Fruit fly (Drosophila melanogaster) whole organism, larva: Measurements from ENCODE around the gene Osi3.

Experiments
- noc ChIP-seq: fragments of 200-800 bp; sonication (Bioruptor generic); optimal IDR thresholded peaks from 3 replicates; lab custom pipeline; 2019; ENCODE audit warnings: missing biosample characterization, mild to moderate bottlenecking, missing genetic modification characterization, moderate library complexity

Gene Osi3

dm6 chr3R:6226156-6226555, 10.5 kb downstream of the Osi3 start:
- no peak for TF ChIP-seq noc (tag; lab: Kevin White, UChicago)

dm6 chr3R:6226997-6227562, 11.4 kb downstream of the Osi3 start, which contains the start of gene Osi5:
Osi5 (plus strand) TSS chr3R:6227512.
- TF ChIP-seq noc (tag; lab: Kevin White, UChicago): no peak

dm6 chr3R:6229055-6229841, 13.6 kb downstream of the Osi3 start:
- TF ChIP-seq noc (tag; lab: Kevin White, UChicago): no peak

DNA sequence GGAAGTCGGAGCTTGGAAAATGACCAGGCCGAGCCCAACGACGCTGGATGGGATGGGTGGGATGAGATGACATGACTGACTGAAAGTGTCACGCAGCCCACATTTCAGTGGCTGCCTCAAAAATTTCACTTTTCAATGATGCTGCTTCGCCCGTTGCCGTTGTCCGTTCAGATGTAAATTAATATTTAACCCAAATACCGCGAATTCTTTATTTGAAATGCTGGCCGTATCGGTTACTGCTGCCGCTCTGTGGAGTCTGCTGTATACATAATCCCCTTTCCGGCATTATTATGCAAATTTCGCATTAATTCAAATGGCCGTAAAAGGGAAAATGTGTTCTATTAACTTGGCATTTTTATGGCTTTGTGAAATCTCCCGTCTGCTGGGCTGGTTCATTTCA, 14.7 kb downstream of the Osi3 start:
- no peak for TF ChIP-seq noc (tag; lab: Kevin White, UChicago)

dm6 chr3R:6231391-6231790, 15.8 kb downstream of the Osi3 start:
- no peak for TF ChIP-seq noc (tag; lab: Kevin White, UChicago)

dm6 chr3R:6233104-6233503, 17.5 kb downstream of the Osi3 start:
- TF ChIP-seq noc (tag; lab: Kevin White, UChicago): no peak

DNA sequence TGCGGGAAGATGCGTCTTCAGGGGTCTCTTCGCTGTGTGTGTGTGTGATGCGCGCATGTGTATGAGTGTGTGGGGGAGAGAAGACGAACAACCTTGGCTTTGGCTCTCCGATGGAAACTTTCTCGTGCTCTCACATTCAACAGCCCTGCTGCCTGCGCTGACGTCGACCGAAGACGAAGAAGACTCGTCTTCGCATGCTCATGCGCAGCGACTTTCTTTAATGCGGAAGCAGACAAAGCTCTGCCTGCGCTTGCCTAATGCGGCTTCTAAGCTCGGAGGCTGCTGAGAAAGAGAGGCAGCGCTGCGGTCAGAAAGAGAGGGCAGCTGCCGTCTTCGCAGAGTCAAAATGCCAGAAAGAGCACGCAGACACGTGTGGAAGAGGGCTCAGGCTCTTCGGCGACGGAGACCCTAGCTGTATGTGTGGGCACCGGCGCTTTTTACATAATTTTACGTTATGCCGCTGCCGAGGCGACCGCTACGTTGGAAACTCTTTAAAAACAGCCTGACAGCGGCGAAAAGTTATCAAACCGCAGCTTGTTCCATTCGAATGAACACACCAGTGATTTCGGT, 18.6 kb downstream of the Osi3 start, which contains the start of gene Osi6:
TSS of gene Osi6 (plus strand) at position 520 of the 570 bp plus-strand sequence.
- TF ChIP-seq noc (tag; lab: Kevin White, UChicago): no peak

dm6 chr3R:6238977-6239376, 23.3 kb downstream of the Osi3 start:
- no peak for TF ChIP-seq noc (tag; lab: Kevin White, UChicago)

- no peak for TF ChIP-seq noc (tag; lab: Kevin White, UChicago)
Observed at dm6 chr3R:6240263-6240662, 24.6 kb downstream of the Osi3 start.

dm6 chr3R:6241289-6241688, 25.7 kb downstream of the Osi3 start:
- TF ChIP-seq noc (tag; lab: Kevin White, UChicago): no peak

- TF ChIP-seq noc (tag; lab: Kevin White, UChicago): no peak
Observed at dm6 chr3R:6244035-6244434, 28.4 kb downstream of the Osi3 start.

dm6 chr3R:6244986-6245385, 29.4 kb downstream of the Osi3 start:
- TF ChIP-seq noc (tag; lab: Kevin White, UChicago): no peak

- TF ChIP-seq noc (tag; lab: Kevin White, UChicago): no peak
Observed at dm6 chr3R:6248694-6249093, 33.1 kb downstream of the Osi3 start, which contains the start of gene Osi7. Osi7 (plus strand) TSS chr3R:6248994.

- TF ChIP-seq noc (tag; lab: Kevin White, UChicago): no peak
Observed at dm6 chr3R:6252809-6253208, 37.2 kb downstream of the Osi3 start.

dm6 chr3R:6254438-6254837, 38.8 kb downstream of the Osi3 start:
- TF ChIP-seq noc (tag; lab: Kevin White, UChicago): no peak

- no peak for TF ChIP-seq noc (tag; lab: Kevin White, UChicago)
Observed at dm6 chr3R:6254875-6255274, 39.2 kb downstream of the Osi3 start, which contains the start of gene Osi8. Osi8 (plus strand) TSS chr3R:6255175.
